Fruit fly (Drosophila melanogaster) whole organism, wandering third instar larva: Measurements from ENCODE around the gene Acat2.

Experiments
- Abd-B ChIP-seq: fragments of >200 bp; optimal IDR thresholded peaks from 2 replicates; lab custom pipeline; 2017; ENCODE audit warnings: missing biosample characterization, missing genetic modification characterization
- CG32264 ChIP-seq: fragments of 200-800 bp; sonication (Bioruptor generic); optimal IDR thresholded peaks from 2 replicates; lab custom pipeline; 2016; ENCODE audit warnings: missing biosample characterization, missing genetic modification characterization
- CrebA ChIP-seq: fragments of 200-800 bp; sonication (Bioruptor generic); optimal IDR thresholded peaks from 2 replicates; lab custom pipeline; 2016; ENCODE audit warnings: missing biosample characterization, mild to moderate bottlenecking, missing genetic modification characterization, borderline replicate concordance
- Dfd ChIP-seq: fragments of >200 bp; optimal IDR thresholded peaks from 2 replicates; lab custom pipeline; 2017; ENCODE audit warnings: missing biosample characterization, missing genetic modification characterization
- Dif ChIP-seq: fragments of 200-275, 200-300 bp; sonication (Bioruptor generic); optimal IDR thresholded peaks from 2 replicates; lab custom pipeline; 2018; ENCODE audit warnings: missing biosample characterization, missing genetic modification characterization; ENCODE audit not compliant: partially characterized antibody
- GATAd ChIP-seq: sonication (Bioruptor generic); optimal IDR thresholded peaks from 2 replicates; lab custom pipeline; 2016; ENCODE audit warnings: missing biosample characterization, missing genetic modification characterization
- HLH106 ChIP-seq: fragments of 200-800 bp; optimal IDR thresholded peaks from 3 replicates; lab custom pipeline; 2019; ENCODE audit warnings: missing biosample characterization, mild to moderate bottlenecking, missing genetic modification characterization, moderate library complexity
- Hnf4 ChIP-seq: fragments of 200-800 bp; sonication (Bioruptor generic); optimal IDR thresholded peaks from 2 replicates; lab custom pipeline; 2016; ENCODE audit warnings: missing biosample characterization, mild to moderate bottlenecking, missing genetic modification characterization
- Hr78 ChIP-seq: fragments of >200 bp; optimal IDR thresholded peaks from 2 replicates; lab custom pipeline; 2017; ENCODE audit warnings: missing biosample characterization, missing genetic modification characterization
- Hr83 ChIP-seq: fragments of 200-300 bp; sonication (Bioruptor generic); optimal IDR thresholded peaks from 2 replicates; lab custom pipeline; 2016; ENCODE audit warnings: missing biosample characterization, mild to moderate bottlenecking, missing genetic modification characterization, moderate library complexity; ENCODE audit not compliant: poor library complexity, severe bottlenecking
- Jra ChIP-seq: sonication (Bioruptor generic); optimal IDR thresholded peaks from 2 replicates; lab custom pipeline; 2016; ENCODE audit warnings: missing biosample characterization, missing genetic modification characterization
- Mio ChIP-seq: sonication (Bioruptor generic); optimal IDR thresholded peaks from 2 replicates; lab custom pipeline; 2016; ENCODE audit warnings: missing biosample characterization, missing genetic modification characterization
- N ChIP-seq: fragments of >200 bp; optimal IDR thresholded peaks from 2 replicates; lab custom pipeline; 2018; ENCODE audit warnings: missing biosample characterization, missing external identifiers, missing genetic modification characterization
- OdsH ChIP-seq: fragments of 200-800 bp; sonication (Bioruptor generic); optimal IDR thresholded peaks from 2 replicates; lab custom pipeline; 2016; ENCODE audit warnings: missing biosample characterization, mild to moderate bottlenecking, missing genetic modification characterization
- Rel ChIP-seq, 2 experiments: fragments of 200-800 bp; sonication (Bioruptor generic) in 1 of 2; optimal IDR thresholded peaks; 2 replicates in 1 of 2; 3 replicates in 1 of 2; lab custom pipeline; 2016 to 2019; ENCODE audit warnings: mild to moderate bottlenecking in 2 of 2, missing biosample characterization in 2 of 2, missing genetic modification characterization in 2 of 2, moderate library complexity in 1 of 2
- Sp1 ChIP-seq: fragments of 200-800 bp; sonication (Bioruptor generic); optimal IDR thresholded peaks from 3 replicates; lab custom pipeline; 2019; ENCODE audit warnings: missing biosample characterization, mild to moderate bottlenecking, missing genetic modification characterization, moderate library complexity
- Vsx2 ChIP-seq: fragments of 200-300, 225-300 bp; sonication (Bioruptor generic); optimal IDR thresholded peaks from 2 replicates; lab custom pipeline; 2018; ENCODE audit warnings: missing biosample characterization, missing genetic modification characterization; ENCODE audit not compliant: partially characterized antibody
- br ChIP-seq: fragments of 200-800 bp; sonication (Bioruptor generic); optimal IDR thresholded peaks from 2 replicates; lab custom pipeline; 2016; ENCODE audit warnings: missing biosample characterization, missing genetic modification characterization
- brk ChIP-seq: fragments of 200-800 bp; sonication (Bioruptor generic); optimal IDR thresholded peaks from 2 replicates; lab custom pipeline; 2016; ENCODE audit warnings: missing biosample characterization, mild to moderate bottlenecking, missing genetic modification characterization
- dl ChIP-seq, 2 experiments: fragments of 175-275, 200-275 bp in 1 of 2; fragments of 200-275 bp in 1 of 2; sonication (Bioruptor generic); optimal IDR thresholded peaks; lab custom pipeline; 2018; ENCODE audit warnings: mild to moderate bottlenecking in 2 of 2, missing biosample characterization in 2 of 2, missing genetic modification characterization in 2 of 2, moderate library complexity in 2 of 2; ENCODE audit not compliant: partially characterized antibody in 2 of 2, insufficient read depth in 1 of 2
- dmrt93B ChIP-seq: fragments of 200-800 bp; sonication (Bioruptor generic); optimal IDR thresholded peaks from 2 replicates; lab custom pipeline; 2018; ENCODE audit warnings: missing biosample characterization, mild to moderate bottlenecking, missing genetic modification characterization
- ey ChIP-seq: fragments of 200-800 bp; sonication (Bioruptor generic); optimal IDR thresholded peaks from 2 replicates; lab custom pipeline; 2016; ENCODE audit warnings: missing biosample characterization, missing genetic modification characterization
- foxo ChIP-seq, 2 experiments: fragments of 200-800 bp; sonication (Bioruptor generic); optimal IDR thresholded peaks; 2 replicates in 1 of 2; 3 replicates in 1 of 2; lab custom pipeline; 2016 to 2017; ENCODE audit warnings: missing biosample characterization in 2 of 2, missing genetic modification characterization in 2 of 2
- h ChIP-seq: fragments of 200-800 bp; sonication (Bioruptor generic); optimal IDR thresholded peaks from 3 replicates; lab custom pipeline; 2016; ENCODE audit warnings: missing biosample characterization, mild to moderate bottlenecking, missing genetic modification characterization
- jim ChIP-seq: fragments of 175-275, 200-325 bp; sonication (Bioruptor generic); optimal IDR thresholded peaks from 2 replicates; lab custom pipeline; 2016; ENCODE audit warnings: missing biosample characterization, mild to moderate bottlenecking, missing genetic modification characterization
- lola ChIP-seq: fragments of >200 bp; optimal IDR thresholded peaks from 2 replicates; lab custom pipeline; 2017; ENCODE audit warnings: missing biosample characterization, missing genetic modification characterization
- pan ChIP-seq: fragments of >200 bp; optimal IDR thresholded peaks from 2 replicates; lab custom pipeline; 2017
- psq ChIP-seq: fragments of 200-800 bp; sonication (Bioruptor generic); optimal IDR thresholded peaks from 3 replicates; lab custom pipeline; 2017; ENCODE audit warnings: missing biosample characterization, mild to moderate bottlenecking, missing genetic modification characterization, moderate library complexity
- rgr ChIP-seq: fragments of 200-800 bp; sonication (Bioruptor generic); optimal IDR thresholded peaks from 3 replicates; lab custom pipeline; 2016; ENCODE audit warnings: missing biosample characterization, mild to moderate bottlenecking, missing genetic modification characterization
- sage ChIP-seq: fragments of 200-800 bp; sonication (Bioruptor generic); optimal IDR thresholded peaks from 2 replicates; lab custom pipeline; 2016; ENCODE audit warnings: missing biosample characterization, mild to moderate bottlenecking, missing genetic modification characterization
- sv ChIP-seq: fragments of 200-800 bp; sonication (Bioruptor generic); optimal IDR thresholded peaks from 3 replicates; lab custom pipeline; 2016; ENCODE audit warnings: missing biosample characterization, missing genetic modification characterization
- tai ChIP-seq: sonication (Bioruptor generic); optimal IDR thresholded peaks from 2 replicates; lab custom pipeline; 2016; ENCODE audit warnings: missing biosample characterization, missing genetic modification characterization
- woc ChIP-seq: sonication (Bioruptor generic); optimal IDR thresholded peaks from 2 replicates; lab custom pipeline; 2016; ENCODE audit warnings: missing biosample characterization, mild to moderate bottlenecking, missing genetic modification characterization

Acat2 gene

DNA sequence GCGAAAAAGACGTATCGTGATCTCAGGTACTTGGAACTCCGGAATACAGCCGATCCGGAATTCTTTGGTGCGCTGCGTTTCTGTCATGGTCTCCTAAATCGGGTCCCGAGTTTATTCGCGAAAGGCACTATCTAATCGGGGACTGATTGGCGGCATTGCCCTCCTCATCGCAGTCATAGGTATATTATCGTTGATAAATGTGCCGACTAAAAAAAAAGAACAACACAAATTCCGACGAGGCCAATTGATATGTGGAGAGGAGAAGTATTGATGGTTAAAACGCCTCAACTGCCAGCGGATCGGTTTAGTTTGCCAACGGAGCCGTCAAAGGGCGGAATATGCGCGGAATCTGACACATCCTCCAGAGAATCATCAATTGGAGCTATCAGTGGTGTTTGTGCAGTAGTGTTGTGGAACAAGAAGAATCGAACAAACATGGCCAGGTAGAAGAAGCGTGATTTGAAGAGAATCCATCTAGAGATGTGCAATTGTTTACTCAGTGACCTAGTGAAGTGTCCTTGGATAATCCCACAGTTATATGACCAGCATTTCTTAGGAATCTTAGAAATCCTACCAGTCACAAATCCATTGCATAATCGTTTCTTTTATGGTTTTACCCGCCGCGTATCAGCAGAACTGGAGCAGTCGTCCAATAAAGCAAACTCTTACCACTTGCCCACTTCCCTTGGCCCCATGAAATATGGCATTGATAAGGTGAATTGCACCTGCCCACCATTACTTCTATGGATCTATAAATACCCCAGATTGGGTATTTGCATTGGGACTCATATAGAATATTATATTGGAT, 22.3 kb downstream of the Acat2 start:
- peak; percentile 17 for TF ChIP-seq Rel (GFP tag; optimal IDR thresholded peaks at IDR 0.05; lab: Kevin White, UChicago)
- no peak for TF ChIP-seq Rel (tag; optimal IDR thresholded peaks at IDR 0.05; lab: Kevin White, UChicago)
- peak; percentile 18 to 52 for TF ChIP-seq dl (GFP tag; optimal IDR thresholded peaks at IDR 0.05; lab: Kevin White, UChicago; ENCODE audit: insufficient read depth in 1 of 2, partially characterized antibody in 2 of 2)
- TF ChIP-seq Sp1 (GFP tag; lab: Kevin White, UChicago) = peak; percentile 29
- no peak for TF ChIP-seq CG32264 (GFP tag; lab: Kevin White, UChicago)
- no peak for TF ChIP-seq Hr78 (GFP tag; lab: Kevin White, UChicago)
- TF ChIP-seq br (GFP tag; lab: Kevin White, UChicago) = peak; percentile 26

DNA sequence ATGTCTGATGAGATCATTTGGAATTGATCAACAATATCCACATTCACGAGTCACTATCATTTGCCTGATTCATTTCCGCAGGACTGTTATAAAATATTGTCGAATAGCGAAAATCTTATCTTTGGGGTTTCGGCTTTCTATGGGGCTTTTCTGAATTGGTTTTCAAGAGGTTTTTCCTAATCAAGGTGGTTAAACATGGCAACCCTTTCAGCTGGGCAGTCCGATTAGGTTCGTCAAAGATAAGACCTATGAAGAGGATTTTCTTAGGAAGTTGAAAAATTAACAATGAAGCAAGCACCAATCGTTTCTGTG, 22.8 kb downstream of the Acat2 start:
- TF ChIP-seq sage = no peak
- TF ChIP-seq Rel (GFP tag; optimal IDR thresholded peaks at IDR 0.05; lab: Kevin White, UChicago) = no peak
- TF ChIP-seq Rel (tag; optimal IDR thresholded peaks at IDR 0.05; lab: Kevin White, UChicago) = peak; percentile 73

DNA sequence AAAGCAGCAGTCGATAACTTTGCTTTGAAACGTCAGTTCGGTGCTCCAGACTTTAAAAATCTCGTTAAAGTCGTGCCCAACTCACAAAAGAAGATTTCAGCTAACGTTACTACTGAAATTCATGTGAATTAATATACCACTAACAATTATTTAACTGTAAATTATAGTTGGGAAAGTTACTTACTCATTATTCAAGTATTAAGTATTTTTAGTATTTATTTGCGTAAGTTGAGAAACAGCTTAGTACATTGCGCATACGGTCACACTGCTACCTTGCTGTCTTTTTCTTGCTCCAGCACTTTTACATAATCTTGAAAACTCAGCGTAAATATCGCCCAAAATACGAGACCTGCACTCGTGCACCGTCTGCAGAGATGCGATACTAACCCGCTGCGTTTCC, 27.0 kb downstream of the Acat2 start, which contains the start of gene ND-ACP:
ND-ACP (plus strand) TSS at position 226 of the 400 bp plus-strand sequence.
- no peak for TF ChIP-seq jim (GFP tag; lab: Kevin White, UChicago)
- TF ChIP-seq N (GFP tag; lab: Kevin White, UChicago) = no peak

DNA sequence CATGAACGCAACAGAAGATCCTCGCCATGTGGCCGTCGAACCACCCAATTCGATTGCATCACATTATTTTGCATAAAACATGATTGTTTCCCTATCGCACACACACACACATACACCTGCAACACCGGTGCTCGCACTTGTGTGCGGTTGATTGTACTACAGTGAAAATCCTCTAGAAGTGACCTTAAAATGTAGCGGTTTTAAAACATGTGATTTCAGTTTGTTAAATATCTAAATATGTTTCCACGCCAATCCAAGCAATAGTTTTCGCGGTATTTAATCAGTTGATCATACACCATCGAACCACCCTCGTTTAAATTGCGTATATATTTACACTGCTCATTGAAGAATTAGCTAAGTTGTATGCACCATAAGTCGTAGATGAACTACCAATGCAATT, 27.7 kb downstream of the Acat2 start:
- TF ChIP-seq CrebA (no peak), foxo (GFP tag; optimal IDR thresholded peaks at IDR 0.05; lab: Kevin White, UChicago) (peak in 1 of 2 experiments; percentile 31), ey (peak; percentile 23)
- TF ChIP-seq, all 38 proteins: peak for 2

DNA sequence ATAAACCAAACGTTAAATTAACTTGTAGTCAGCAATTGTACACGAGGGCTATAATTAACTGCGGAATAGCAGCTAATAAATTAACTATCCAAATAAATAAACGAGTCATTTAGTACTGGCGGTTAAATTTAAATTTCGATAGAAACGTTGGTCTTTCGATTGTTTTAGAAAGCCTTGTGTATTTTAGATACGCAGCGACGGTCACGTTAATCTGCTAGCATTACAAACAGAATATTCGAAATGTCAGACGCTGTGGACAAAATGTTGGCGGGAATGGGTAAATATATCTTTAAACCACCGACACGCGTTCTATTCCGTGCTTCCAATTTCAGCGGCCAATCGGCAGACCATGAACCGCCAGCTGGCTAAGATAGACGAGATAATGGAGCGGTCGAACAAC, 28.8 kb downstream of the Acat2 start, which contains the start of gene msd1:
msd1 (plus strand) TSS at position 203 of the 400 bp plus-strand sequence.
- no peak for TF ChIP-seq Dfd (GFP tag; lab: Kevin White, UChicago)
- TF ChIP-seq psq (GFP tag; lab: Kevin White, UChicago) = no peak
- no peak for TF ChIP-seq CrebA
- TF ChIP-seq Hnf4 (GFP tag; lab: Kevin White, UChicago) = no peak
- TF ChIP-seq h = no peak
- no peak for TF ChIP-seq CG32264 (GFP tag; lab: Kevin White, UChicago)
- no peak for TF ChIP-seq GATAd

DNA sequence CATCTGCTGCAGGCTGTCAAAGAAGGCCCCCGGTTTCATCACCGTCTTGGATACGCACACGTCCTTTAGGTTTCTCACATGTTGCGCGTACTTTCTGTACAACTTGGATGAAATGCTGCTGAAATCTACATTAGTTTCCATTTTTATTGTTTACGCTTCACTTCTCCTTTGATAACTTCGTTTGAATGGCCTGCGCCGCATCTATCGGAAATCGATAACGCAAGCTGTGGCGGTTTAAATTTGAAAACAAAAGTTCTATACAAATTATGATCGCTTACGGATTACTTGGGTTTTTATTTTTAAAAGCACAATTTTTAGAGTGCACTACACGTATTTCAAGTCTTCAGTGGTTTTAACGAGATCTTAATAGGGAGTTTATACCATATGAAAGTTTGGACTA, 30.2 kb downstream of the Acat2 start, which contains the start of gene msd5:
msd5 (minus strand) TSS at position 174 of the 400 bp plus-strand sequence.
- TF ChIP-seq woc (GFP tag; lab: Kevin White, UChicago) = no peak
- TF ChIP-seq tai = no peak
- no peak for TF ChIP-seq Sp1 (GFP tag; lab: Kevin White, UChicago)
- TF ChIP-seq Jra (GFP tag; lab: Kevin White, UChicago) = no peak
- TF ChIP-seq sage = no peak
- no peak for TF ChIP-seq sv (GFP tag; lab: Kevin White, UChicago)
- TF ChIP-seq OdsH (GFP tag; lab: Kevin White, UChicago) = no peak
- TF ChIP-seq rgr = no peak
- TF ChIP-seq Rel (GFP tag; optimal IDR thresholded peaks at IDR 0.05; lab: Kevin White, UChicago) = no peak
- TF ChIP-seq Rel (tag; optimal IDR thresholded peaks at IDR 0.05; lab: Kevin White, UChicago) = no peak
- TF ChIP-seq Abd-B (GFP tag; lab: Kevin White, UChicago) = no peak

DNA sequence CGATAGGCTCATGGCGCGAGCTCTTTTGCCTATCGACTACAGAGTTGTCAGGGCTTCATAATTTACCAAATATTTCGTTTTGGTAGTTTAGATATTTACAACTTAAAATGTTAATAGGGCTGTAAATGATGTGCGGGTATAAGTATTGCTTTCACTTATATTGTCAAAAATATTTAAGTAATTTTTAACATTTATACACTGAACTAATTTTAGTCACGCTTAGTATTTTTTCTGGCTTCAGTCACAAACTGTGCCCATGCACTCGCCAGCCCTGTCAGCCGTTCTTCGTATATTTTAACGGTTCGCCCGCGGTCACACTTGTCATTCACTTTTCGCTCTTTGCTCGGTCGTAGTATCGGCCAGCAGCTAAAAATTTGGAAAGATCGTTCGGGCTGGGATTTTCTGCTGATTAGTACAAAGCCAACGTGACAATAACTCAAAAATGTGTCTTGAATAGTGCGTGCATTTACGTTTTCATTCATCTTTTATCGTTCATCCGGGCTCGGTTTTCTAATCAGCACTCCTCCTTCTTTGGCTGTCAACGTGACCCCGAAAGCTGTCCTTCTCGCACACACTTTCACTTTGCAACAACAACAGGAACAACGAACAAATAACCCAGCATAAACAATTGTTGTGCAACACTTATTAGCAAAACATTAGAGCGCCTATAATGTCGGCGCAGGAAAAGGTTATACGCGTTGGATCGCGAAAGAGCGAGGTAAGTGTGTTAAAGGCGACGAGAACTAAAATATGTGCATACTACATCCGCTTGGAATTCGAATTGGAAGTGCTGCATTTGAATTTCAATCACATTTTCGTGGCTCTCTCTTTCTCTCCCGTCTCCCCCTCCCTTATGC, 32.1 kb downstream of the Acat2 start, which contains the start of the genes Hmbs and CG2211:
Hmbs (plus strand) TSS at position 319 of the 857 bp plus-strand sequence.
CG2211 (minus strand) TSS at position 789 of the 857 bp plus-strand sequence.
- no peak for TF ChIP-seq dmrt93B
- TF ChIP-seq HLH106 (tag; lab: Kevin White, UChicago) = peak; percentile 86
- TF ChIP-seq brk (GFP tag; lab: Kevin White, UChicago) = no peak
- peak; percentile 69 for TF ChIP-seq jim (GFP tag; lab: Kevin White, UChicago)
- TF ChIP-seq sv (GFP tag; lab: Kevin White, UChicago) = peak; percentile 90
- TF ChIP-seq Vsx2 (GFP tag; lab: Kevin White, UChicago) = no peak
- peak; percentile 37 for TF ChIP-seq Mio (GFP tag; lab: Kevin White, UChicago)
- TF ChIP-seq br (GFP tag; lab: Kevin White, UChicago) = peak; percentile 73
- TF ChIP-seq Hr83 (GFP tag; lab: Kevin White, UChicago) = peak; percentile 74
- TF ChIP-seq ey = peak; percentile 87
- TF ChIP-seq CG32264 (GFP tag; lab: Kevin White, UChicago) = peak; percentile 50
- no peak for TF ChIP-seq Hnf4 (GFP tag; lab: Kevin White, UChicago)
- peak; percentile 22 for TF ChIP-seq Dif (GFP tag; lab: Kevin White, UChicago)
- TF ChIP-seq OdsH (GFP tag; lab: Kevin White, UChicago) = peak; percentile 70
- peak; percentile 56 to 86 for TF ChIP-seq foxo (GFP tag; optimal IDR thresholded peaks at IDR 0.05; lab: Kevin White, UChicago)
- TF ChIP-seq lola (GFP tag; lab: Kevin White, UChicago) = no peak
- no peak for TF ChIP-seq pan (lab: Kevin White, UChicago)
- peak; percentile 60 for TF ChIP-seq Jra (GFP tag; lab: Kevin White, UChicago)
